Worm (Caenorhabditis elegans) whole organism, L3 larva: ENCODE data around the gene set-17.

Experiments
- ama-1 ChIP-seq: fragments of 150-350 bp; optimal IDR thresholded peaks from 2 replicates; lab custom pipeline; 2018
- ceh-28 ChIP-seq: fragments of 150-350 bp; optimal IDR thresholded peaks from 2 replicates; lab custom pipeline; 2014; ENCODE audit warnings: missing biosample characterization, missing genetic modification reagents, missing genetic modification characterization
- ceh-82 ChIP-seq: fragments of 150-350 bp; optimal IDR thresholded peaks from 2 replicates; lab custom pipeline; 2014; ENCODE audit warnings: missing biosample characterization, missing genetic modification characterization
- fos-1 ChIP-seq: fragments of 150-350 bp; optimal IDR thresholded peaks from 2 replicates; lab custom pipeline; 2014; ENCODE audit warnings: missing biosample characterization, missing genetic modification characterization
- pqm-1 ChIP-seq: fragments of 150-350 bp; optimal IDR thresholded peaks from 2 replicates; lab custom pipeline; 2017; ENCODE audit warnings: missing biosample characterization, missing genetic modification characterization, inconsistent platforms
- tbx-2 ChIP-seq: sonication (generic microtip); optimal IDR thresholded peaks from 2 replicates; lab custom pipeline; 2016; ENCODE audit warnings: mild to moderate bottlenecking, missing genetic modification characterization, missing compliant biosample characterization
- unc-39 ChIP-seq: sonication (generic microtip); optimal IDR thresholded peaks from 4 replicates; lab custom pipeline; 2017; ENCODE audit warnings: missing biosample characterization, missing genetic modification characterization

DNA sequence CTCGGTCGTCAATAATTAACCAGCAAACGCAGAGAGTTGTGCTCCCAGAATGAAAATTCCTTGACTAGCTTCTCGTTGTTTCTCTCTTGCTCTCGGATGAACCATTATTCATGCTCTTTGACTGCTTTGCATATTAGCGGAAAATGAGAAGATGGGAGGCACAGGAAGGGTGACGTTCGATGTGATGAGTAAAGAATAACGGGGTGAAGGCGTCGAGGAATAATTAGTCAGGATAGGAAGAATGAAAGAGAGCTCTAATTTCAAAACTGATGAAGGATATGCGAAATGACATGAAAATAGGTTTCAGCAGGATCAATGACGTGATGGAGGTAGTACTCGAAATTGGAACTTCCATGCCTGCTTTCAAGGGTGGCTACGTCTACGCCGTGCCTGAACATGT, 11.0 kb upstream of the set-17 start:
- TF ChIP-seq ceh-82 (tag; lab: Kevin White, UChicago) (no peak), tbx-2 (tag; lab: Kevin White, UChicago) (no peak), ama-1 (lab: Kevin White, UChicago) (no peak), fos-1 (tag; lab: Kevin White, UChicago) (no peak), pqm-1 (tag; lab: Kevin White, UChicago) (no peak), ceh-28 (tag; lab: Kevin White, UChicago) (no peak), unc-39 (tag; lab: Kevin White, UChicago) (no peak)
